Fruit fly (Drosophila melanogaster) whole organism, embryonic: ENCODE measurements around the gene CG8861.

Experiments used
- Asciz ChIP-seq: fragments of 200-800 bp; sonication (Bioruptor generic); optimal IDR thresholded peaks from 2 replicates; lab custom pipeline; 2017; ENCODE audit warnings: missing biosample characterization, mild to moderate bottlenecking, missing genetic modification characterization, missing genetic modification reagents
- Blimp-1 ChIP-seq: fragments of 200-800 bp; sonication (Bioruptor generic); optimal IDR thresholded peaks from 3 replicates; lab custom pipeline; 2018; ENCODE audit warnings: missing biosample characterization, missing genetic modification characterization, mild to moderate bottlenecking, moderate library complexity, missing genetic modification reagents
- CG10431 ChIP-seq: fragments of 200-800 bp; sonication (Bioruptor generic); optimal IDR thresholded peaks from 3 replicates; lab custom pipeline; 2018; ENCODE audit warnings: missing biosample characterization, mild to moderate bottlenecking, missing genetic modification characterization
- CG10959 ChIP-seq: fragments of 200-800 bp; sonication (Bioruptor generic); IDR thresholded peaks from 2 replicates; pipeline ENCODE4 v1.3.6; 2022; ENCODE audit warnings: missing biosample characterization, missing genetic modification characterization
- CG10979 ChIP-seq: fragments of 200-800 bp; sonication (Bioruptor generic); optimal IDR thresholded peaks from 2 replicates; lab custom pipeline; 2018; ENCODE audit warnings: missing biosample characterization, mild to moderate bottlenecking, missing genetic modification characterization, moderate library complexity
- CG11504 ChIP-seq: fragments of 200-800 bp; sonication (Bioruptor generic); optimal IDR thresholded peaks from 3 replicates; lab custom pipeline; 2019; ENCODE audit warnings: missing biosample characterization, mild to moderate bottlenecking, missing genetic modification characterization, moderate library complexity
- CG12299 ChIP-seq: fragments of 200-800 bp; sonication (Bioruptor generic); optimal IDR thresholded peaks from 2 replicates; lab custom pipeline; 2018; ENCODE audit warnings: missing biosample characterization, mild to moderate bottlenecking, missing genetic modification characterization
- CG15601 ChIP-seq: fragments of 200-800 bp; sonication (Bioruptor generic); optimal IDR thresholded peaks from 3 replicates; lab custom pipeline; 2019; ENCODE audit warnings: missing biosample characterization, mild to moderate bottlenecking, missing genetic modification characterization, moderate library complexity
- CG15696 ChIP-seq: fragments of 200-800 bp; sonication (Bioruptor generic); optimal IDR thresholded peaks from 2 replicates; lab custom pipeline; 2019; ENCODE audit warnings: missing biosample characterization, mild to moderate bottlenecking, missing genetic modification characterization, moderate library complexity
- CG16815 ChIP-seq: fragments of 200-800 bp; sonication (Bioruptor generic); optimal IDR thresholded peaks from 3 replicates; lab custom pipeline; 2017; ENCODE audit warnings: missing biosample characterization, mild to moderate bottlenecking, missing genetic modification characterization
- CG2199 ChIP-seq: fragments of 200-800 bp; sonication (Bioruptor generic); IDR thresholded peaks from 3 replicates; pipeline ENCODE4 v1.3.6; 2022; ENCODE audit warnings: missing biosample characterization, missing genetic modification characterization
- CG30403 ChIP-seq: fragments of 200-800 bp; sonication (Bioruptor generic); optimal IDR thresholded peaks from 3 replicates; lab custom pipeline; 2016; ENCODE audit warnings: missing biosample characterization, missing genetic modification characterization
- CG3847 ChIP-seq: fragments of 200-800 bp; sonication (Bioruptor generic); IDR thresholded peaks from 2 replicates; pipeline ENCODE4 v1.3.6; 2022; ENCODE audit warnings: missing biosample characterization, missing genetic modification characterization
- CG42726 ChIP-seq: fragments of 200-800 bp; sonication (Bioruptor generic); IDR thresholded peaks from 2 replicates; pipeline ENCODE4 v1.3.6; 2022; ENCODE audit warnings: missing biosample characterization, missing genetic modification characterization; ENCODE audit not compliant: partially characterized antibody
- CG4328 ChIP-seq: fragments of 200-800 bp; sonication (Bioruptor generic); optimal IDR thresholded peaks from 3 replicates; lab custom pipeline; 2017; ENCODE audit warnings: missing biosample characterization, missing genetic modification reagents, missing genetic modification characterization
- CG4617 ChIP-seq: fragments of 200-800 bp; sonication (Bioruptor generic); optimal IDR thresholded peaks from 3 replicates; lab custom pipeline; 2016; ENCODE audit warnings: missing biosample characterization, missing genetic modification characterization, borderline replicate concordance
- CG6765 ChIP-seq: fragments of 200-800 bp; sonication (Bioruptor generic); optimal IDR thresholded peaks from 3 replicates; lab custom pipeline; 2017; ENCODE audit warnings: missing biosample characterization, mild to moderate bottlenecking, missing genetic modification characterization
- CG7963 ChIP-seq: fragments of 200-800 bp; sonication (Bioruptor generic); IDR thresholded peaks from 3 replicates; pipeline ENCODE4 v1.3.6; 2022; ENCODE audit warnings: missing biosample characterization, missing genetic modification characterization; ENCODE audit not compliant: partially characterized antibody
- CG7987 ChIP-seq: fragments of 200-800 bp; sonication (Bioruptor generic); optimal IDR thresholded peaks from 2 replicates; lab custom pipeline; 2018; ENCODE audit warnings: missing biosample characterization, mild to moderate bottlenecking, missing genetic modification characterization, moderate library complexity
- CG9215 ChIP-seq: fragments of 200-800 bp; sonication (Bioruptor generic); IDR thresholded peaks from 2 replicates; pipeline ENCODE4 v1.3.6; 2022; ENCODE audit warnings: missing biosample characterization, missing genetic modification characterization
- CG9797 ChIP-seq: fragments of 200-800 bp; sonication (Bioruptor generic); optimal IDR thresholded peaks from 3 replicates; lab custom pipeline; 2018; ENCODE audit warnings: missing biosample characterization, mild to moderate bottlenecking, missing genetic modification characterization
- D19A ChIP-seq: fragments of 200-800 bp; optimal IDR thresholded peaks from 3 replicates; lab custom pipeline; 2019; ENCODE audit warnings: missing biosample characterization, mild to moderate bottlenecking, missing genetic modification characterization, moderate library complexity
- Doc2 ChIP-seq: fragments of 200-800 bp; sonication (Bioruptor generic); IDR thresholded peaks from 2 replicates; pipeline ENCODE4 v1.3.6; 2022; ENCODE audit warnings: missing biosample characterization, missing genetic modification characterization
- E2f1 ChIP-seq: fragments of 200-800 bp; sonication (Bioruptor generic); IDR thresholded peaks from 2 replicates; pipeline ENCODE4 v1.3.6; 2022; ENCODE audit warnings: missing biosample characterization, missing genetic modification characterization
- Kr ChIP-seq: fragments of 200-800 bp; sonication (Bioruptor generic); optimal IDR thresholded peaks from 2 replicates; lab custom pipeline; 2017; ENCODE audit warnings: missing biosample characterization, mild to moderate bottlenecking, missing genetic modification characterization
- Nf-YB ChIP-seq: fragments of 200-800 bp; sonication (Bioruptor generic); optimal IDR thresholded peaks from 3 replicates; lab custom pipeline; 2019; ENCODE audit warnings: missing biosample characterization, mild to moderate bottlenecking, missing genetic modification characterization, moderate library complexity
- Xrp1 ChIP-seq: fragments of 200-800 bp; sonication (Bioruptor generic); IDR thresholded peaks from 2 replicates; pipeline ENCODE4 v1.3.6; 2022; ENCODE audit warnings: missing biosample characterization, missing genetic modification characterization
- abd-A ChIP-seq: fragments of 200-800 bp; sonication (Bioruptor generic); optimal IDR thresholded peaks from 3 replicates; lab custom pipeline; 2019; ENCODE audit warnings: missing biosample characterization, mild to moderate bottlenecking, missing genetic modification characterization, moderate library complexity
- bab2 ChIP-seq: fragments of 200-800 bp; sonication (Bioruptor generic); optimal IDR thresholded peaks from 2 replicates; lab custom pipeline; 2016; ENCODE audit warnings: missing biosample characterization, missing genetic modification characterization
- crp ChIP-seq, 2 experiments: fragments of 200-800 bp; sonication (Bioruptor generic); optimal IDR thresholded peaks; 2 replicates in 1 of 2; 3 replicates in 1 of 2; lab custom pipeline; 2017; ENCODE audit warnings: missing biosample characterization in 2 of 2, missing genetic modification characterization in 2 of 2, mild to moderate bottlenecking in 1 of 2, moderate library complexity in 1 of 2
- dati ChIP-seq: fragments of 200-800 bp; sonication (Bioruptor generic); IDR thresholded peaks from 2 replicates; pipeline ENCODE4 v1.3.6; 2022; ENCODE audit warnings: missing biosample characterization, missing genetic modification characterization
- dm ChIP-seq: fragments of 200-800 bp; sonication (Bioruptor generic); optimal IDR thresholded peaks from 3 replicates; lab custom pipeline; 2016; ENCODE audit warnings: missing biosample characterization, missing genetic modification characterization
- dmrt11E ChIP-seq: fragments of 200-800 bp; sonication (Bioruptor generic); optimal IDR thresholded peaks from 3 replicates; lab custom pipeline; 2018; ENCODE audit warnings: missing biosample characterization, mild to moderate bottlenecking, missing genetic modification characterization, moderate library complexity
- grau ChIP-seq: fragments of 200-800 bp; optimal IDR thresholded peaks from 3 replicates; lab custom pipeline; 2019; ENCODE audit warnings: missing biosample characterization, mild to moderate bottlenecking, missing genetic modification characterization, moderate library complexity
- hb ChIP-seq: fragments of 200-800 bp; sonication (Bioruptor generic); IDR thresholded peaks from 3 replicates; pipeline ENCODE4 v1.3.6; 2022; ENCODE audit warnings: missing biosample characterization, missing genetic modification characterization; ENCODE audit not compliant: partially characterized antibody
- hth ChIP-seq: fragments of >200 bp; optimal IDR thresholded peaks from 2 replicates; lab custom pipeline; 2017; ENCODE audit warnings: inconsistent platforms
- lola ChIP-seq, 3 experiments: fragments of >200 bp in 2 of 3; fragments of 200-800 bp in 1 of 3; sonication (Bioruptor generic) in 1 of 3; optimal IDR thresholded peaks; 2 replicates each; lab custom pipeline; 2017 to 2019; ENCODE audit warnings: missing biosample characterization in 3 of 3, missing genetic modification characterization in 3 of 3, mild to moderate bottlenecking in 1 of 3, moderate library complexity in 1 of 3
- pan ChIP-seq, 4 experiments: fragments of >200 bp in 3 of 4; fragments of 200-800 bp in 1 of 4; sonication (Bioruptor generic) in 1 of 4; optimal IDR thresholded peaks in 3 of 4; IDR thresholded peaks in 1 of 4; 2 replicates each; pipeline versions ENCODE4 v1.3.6 to Lab custom; 2017 to 2022; ENCODE audit warnings: missing biosample characterization in 2 of 4, missing genetic modification characterization in 2 of 4, mixed read lengths in 1 of 4
- pho ChIP-seq: fragments of 200-800 bp; sonication (Bioruptor generic); optimal IDR thresholded peaks from 2 replicates; lab custom pipeline; 2016; ENCODE audit warnings: missing biosample characterization, missing genetic modification characterization
- phol ChIP-seq: fragments of 200-800 bp; sonication (Bioruptor generic); optimal IDR thresholded peaks from 3 replicates; lab custom pipeline; 2018; ENCODE audit warnings: missing biosample characterization, mild to moderate bottlenecking, missing genetic modification characterization, moderate library complexity
- pros ChIP-seq: fragments of 200-800 bp; sonication (Bioruptor generic); optimal IDR thresholded peaks from 3 replicates; lab custom pipeline; 2019; ENCODE audit warnings: missing biosample characterization, mild to moderate bottlenecking, missing genetic modification characterization, moderate library complexity
- ro ChIP-seq: fragments of 200-800 bp; sonication (Bioruptor generic); IDR thresholded peaks from 2 replicates; pipeline ENCODE4 v1.3.6; 2022; ENCODE audit warnings: missing biosample characterization, missing genetic modification characterization
- sens ChIP-seq: fragments of 200-800 bp; sonication (Bioruptor generic); peaks from one replicate; lab custom pipeline; 2016; ENCODE audit warnings: missing biosample characterization, missing genetic modification characterization
- seq ChIP-seq: fragments of 200-800 bp; sonication (Bioruptor generic); IDR thresholded peaks from 2 replicates; pipeline ENCODE4 v1.3.6; 2022; ENCODE audit warnings: missing biosample characterization, missing genetic modification characterization
- sna ChIP-seq: fragments of 200-800 bp; sonication (Bioruptor generic); IDR thresholded peaks from 2 replicates; pipeline ENCODE4 v1.3.6; 2022; ENCODE audit warnings: missing biosample characterization, missing genetic modification characterization; ENCODE audit not compliant: partially characterized antibody
- sqz ChIP-seq: fragments of 200-800 bp; sonication (Bioruptor generic); optimal IDR thresholded peaks from 3 replicates; lab custom pipeline; 2018; ENCODE audit warnings: missing biosample characterization, mild to moderate bottlenecking, missing genetic modification characterization
- tin ChIP-seq: fragments of 200-800 bp; sonication (Bioruptor generic); optimal IDR thresholded peaks from 3 replicates; lab custom pipeline; 2016; ENCODE audit warnings: missing biosample characterization, missing genetic modification characterization
- tx ChIP-seq: fragments of 200-800 bp; sonication (Bioruptor generic); optimal IDR thresholded peaks from 2 replicates; lab custom pipeline; 2016; ENCODE audit warnings: missing biosample characterization, missing genetic modification characterization
- zen ChIP-seq: fragments of 200-800 bp; sonication (Bioruptor generic); optimal IDR thresholded peaks from 3 replicates; lab custom pipeline; 2018; ENCODE audit warnings: missing biosample characterization, mild to moderate bottlenecking, missing genetic modification characterization, moderate library complexity

The CG8861 gene

dm6 chr3R:9349267-9349820 is 21.0 kb upstream of the CG8861 start:
- TF ChIP-seq CG12299: no peak
- no peak for TF ChIP-seq sna (GFP tag; lab: Robert Waterston, UW)
- no peak for TF ChIP-seq CG4328 (GFP tag; lab: Kevin White, UChicago)
- peak; percentile 6 for TF ChIP-seq D19A (tag; lab: Kevin White, UChicago)
- peak; percentile 28 for TF ChIP-seq sqz (GFP tag; lab: Kevin White, UChicago)
- TF ChIP-seq CG2199 (GFP tag; lab: Robert Waterston, UW): peak; percentile 74; the same call in 1 of the 3 replicates
- TF ChIP-seq hb: no peak
- no peak for TF ChIP-seq dm (GFP tag; lab: Kevin White, UChicago)
- no peak for TF ChIP-seq ro (GFP tag; lab: Robert Waterston, UW)
- TF ChIP-seq pho (GFP tag; lab: Kevin White, UChicago): no peak
- peak in 1 of 3 experiments; percentile 0 for TF ChIP-seq lola (GFP tag; optimal IDR thresholded peaks at IDR 0.05; lab: Kevin White, UChicago)
- no peak for TF ChIP-seq hth
- TF ChIP-seq Asciz (GFP tag; lab: Kevin White, UChicago): no peak
- TF ChIP-seq E2f1 (GFP tag; lab: Robert Waterston, UW): no peak
- peak; percentile 15 for TF ChIP-seq zen
- TF ChIP-seq sens (GFP tag; lab: Kevin White, UChicago): peak; percentile 81
- TF ChIP-seq crp (GFP tag; optimal IDR thresholded peaks at IDR 0.05; lab: Kevin White, UChicago): no peak
- peak; percentile 42 for TF ChIP-seq phol (tag; lab: Kevin White, UChicago)
- no peak for TF ChIP-seq CG42726
- no peak for TF ChIP-seq tin (GFP tag; lab: Kevin White, UChicago)
- TF ChIP-seq seq (GFP tag; lab: Robert Waterston, UW): no peak
- no peak for TF ChIP-seq CG16815 (GFP tag; lab: Kevin White, UChicago)
- TF ChIP-seq CG9797 (GFP tag; lab: Kevin White, UChicago): no peak
- TF ChIP-seq Doc2 (GFP tag; lab: Robert Waterston, UW): no peak
- no peak for TF ChIP-seq abd-A (tag; lab: Kevin White, UChicago)
- no peak for TF ChIP-seq CG15601 (tag; lab: Kevin White, UChicago)
- TF ChIP-seq CG3847 (GFP tag; lab: Robert Waterston, UW): no peak
- no peak for TF ChIP-seq CG9215
- peak; percentile 17 for TF ChIP-seq CG10979
- TF ChIP-seq Xrp1 (GFP tag; lab: Robert Waterston, UW): peak; percentile 21; the same call in 1 of the 2 replicates
- TF ChIP-seq CG11504 (tag; lab: Kevin White, UChicago): no peak
- TF ChIP-seq CG30403: no peak
- TF ChIP-seq Kr (GFP tag; lab: Kevin White, UChicago): peak; percentile 56
- TF ChIP-seq bab2 (GFP tag; lab: Kevin White, UChicago): no peak
- no peak for TF ChIP-seq CG7963 (GFP tag; lab: Robert Waterston, UW)
- no peak for TF ChIP-seq CG10431 (GFP tag; lab: Kevin White, UChicago)
- no peak for TF ChIP-seq CG4617 (GFP tag; lab: Kevin White, UChicago)
- no peak for TF ChIP-seq pan (optimal IDR thresholded peaks at IDR 0.05; lab: Kevin White, UChicago)
- peak in 1 of 2 experiments; percentile 17 for TF ChIP-seq pan (GFP tag; optimal IDR thresholded peaks at IDR 0.05 in 1 of 2, IDR thresholded peaks at IDR 0.05 in 1 of 2)
- TF ChIP-seq CG7987 (GFP tag; lab: Kevin White, UChicago): no peak
- TF ChIP-seq Nf-YB (GFP tag; lab: Kevin White, UChicago): no peak
- TF ChIP-seq dati: no peak
- peak; percentile 91 for TF ChIP-seq grau (tag; lab: Kevin White, UChicago)
- no peak for TF ChIP-seq CG10959 (GFP tag; lab: Robert Waterston, UW)
- TF ChIP-seq CG6765 (GFP tag; lab: Kevin White, UChicago): no peak
- TF ChIP-seq Blimp-1 (GFP tag; lab: Kevin White, UChicago): no peak
- TF ChIP-seq pros (GFP tag; lab: Kevin White, UChicago): peak; percentile 17
- TF ChIP-seq dmrt11E: peak; percentile 24
- TF ChIP-seq CG15696 (tag; lab: Kevin White, UChicago): peak; percentile 48
- no peak for TF ChIP-seq tx (GFP tag; lab: Kevin White, UChicago)
